Worm (Caenorhabditis elegans) whole organism, L4/young adult: Measurements from ENCODE around the gene nspd-7.

Experiments used
- W03F9.2 ChIP-seq: fragments of 150-350 bp; optimal IDR thresholded peaks from 2 replicates; lab custom pipeline; 2014; ENCODE audit warnings: missing biosample characterization, missing genetic modification characterization
- him-1 ChIP-seq: sonication (generic microtip); optimal IDR thresholded peaks from 2 replicates; lab custom pipeline; 2016; ENCODE audit warnings: missing genotype, missing genetic modification reagents, missing genetic modification characterization, missing compliant biosample characterization

ce11 chrIV:10275050-10275449 is 6.1 kb upstream of the nspd-7 start:
- no peak for TF ChIP-seq him-1
- TF ChIP-seq W03F9.2: no peak
